Fruit fly (Drosophila melanogaster) whole organism, prepupa: ENCODE results near the gene mip130.

Experiments
- Blimp-1 ChIP-seq: fragments of 200-800 bp; sonication (Bioruptor generic); optimal IDR thresholded peaks from 3 replicates; lab custom pipeline; 2017; ENCODE audit warnings: missing biosample characterization, missing genetic modification characterization, mild to moderate bottlenecking, moderate library complexity, missing genetic modification reagents
- CG11902 ChIP-seq: fragments of 200-800 bp; sonication (Bioruptor generic); optimal IDR thresholded peaks from 3 replicates; lab custom pipeline; 2016; ENCODE audit warnings: missing biosample characterization, missing genetic modification characterization
- CG15336 ChIP-seq: fragments of 200-800 bp; sonication (Bioruptor generic); IDR thresholded peaks from 2 replicates; pipeline ENCODE4 v1.3.6; 2022; ENCODE audit warnings: missing biosample characterization, missing genetic modification characterization
- CG1621 ChIP-seq: fragments of 200-800 bp; sonication (Bioruptor generic); optimal IDR thresholded peaks from 3 replicates; lab custom pipeline; 2018; ENCODE audit warnings: missing biosample characterization, mild to moderate bottlenecking, missing genetic modification characterization
- CG3032 ChIP-seq: fragments of 200-800 bp; optimal IDR thresholded peaks from 2 replicates; lab custom pipeline; 2019; ENCODE audit warnings: missing biosample characterization, mild to moderate bottlenecking, missing genetic modification characterization, moderate library complexity
- CG31627 ChIP-seq: fragments of 200-800 bp; sonication (Bioruptor generic); optimal IDR thresholded peaks from 3 replicates; lab custom pipeline; 2016; ENCODE audit warnings: missing biosample characterization, missing genetic modification characterization
- CG32006 ChIP-seq: fragments of 200-800 bp; sonication (Bioruptor generic); optimal IDR thresholded peaks from 3 replicates; lab custom pipeline; 2017; ENCODE audit warnings: missing biosample characterization, mild to moderate bottlenecking, missing genetic modification characterization
- CG34406 ChIP-seq: fragments of 200-800 bp; sonication (Bioruptor generic); optimal IDR thresholded peaks from 3 replicates; lab custom pipeline; 2016; ENCODE audit warnings: missing biosample characterization, missing genetic modification characterization
- CG6163 ChIP-seq: fragments of 200-800 bp; sonication (Bioruptor generic); IDR thresholded peaks from 3 replicates; pipeline ENCODE4 v1.3.6; 2022; ENCODE audit warnings: missing biosample characterization, missing genetic modification characterization
- CG6808 ChIP-seq: fragments of 200-800 bp; sonication (Bioruptor generic); optimal IDR thresholded peaks from 3 replicates; lab custom pipeline; 2017; ENCODE audit warnings: missing biosample characterization, missing genetic modification characterization, mild to moderate bottlenecking, moderate library complexity, missing genetic modification reagents
- CG7368 ChIP-seq: fragments of 200-800 bp; sonication (Bioruptor generic); optimal IDR thresholded peaks from 3 replicates; lab custom pipeline; 2016; ENCODE audit warnings: missing biosample characterization, missing genetic modification characterization
- Eip75B ChIP-seq: fragments of 200-800 bp; sonication (Bioruptor generic); optimal IDR thresholded peaks from 3 replicates; lab custom pipeline; 2016; ENCODE audit warnings: missing biosample characterization, missing genetic modification characterization
- Eip78C ChIP-seq: fragments of 200-800 bp; sonication (Bioruptor generic); peaks from one replicate; lab custom pipeline; 2016; ENCODE audit warnings: missing biosample characterization, missing genetic modification characterization
- Eip93F ChIP-seq: fragments of 200-800 bp; sonication (Bioruptor generic); optimal IDR thresholded peaks from 2 replicates; lab custom pipeline; 2016; ENCODE audit warnings: missing biosample characterization, mild to moderate bottlenecking, missing genetic modification characterization
- Gug ChIP-seq: fragments of 200-800 bp; sonication (Bioruptor generic); IDR thresholded peaks from 2 replicates; pipeline ENCODE4 v1.3.6; 2022; ENCODE audit warnings: missing biosample characterization, missing genetic modification characterization
- Hr38 ChIP-seq: sonication (Bioruptor generic); optimal IDR thresholded peaks from 2 replicates; lab custom pipeline; 2016; ENCODE audit warnings: missing biosample characterization, missing genetic modification characterization
- Hr39 ChIP-seq: fragments of 200-800 bp; sonication (Bioruptor generic); optimal IDR thresholded peaks from 2 replicates; lab custom pipeline; 2016; ENCODE audit warnings: missing biosample characterization, missing genetic modification characterization
- Hr4 ChIP-seq: fragments of 200-800 bp; sonication (Bioruptor generic); optimal IDR thresholded peaks from 3 replicates; lab custom pipeline; 2016; ENCODE audit warnings: missing biosample characterization, missing genetic modification characterization
- Lpt ChIP-seq: fragments of 200-800 bp; sonication (Bioruptor generic); optimal IDR thresholded peaks from 3 replicates; lab custom pipeline; 2016; ENCODE audit warnings: missing biosample characterization, missing genetic modification characterization
- Met ChIP-seq: fragments of 200-800 bp; sonication (Bioruptor generic); optimal IDR thresholded peaks from 3 replicates; lab custom pipeline; 2016; ENCODE audit warnings: missing biosample characterization, missing genetic modification characterization
- OdsH ChIP-seq: fragments of 200-800 bp; sonication (Bioruptor generic); optimal IDR thresholded peaks from 3 replicates; lab custom pipeline; 2016; ENCODE audit warnings: missing biosample characterization, missing genetic modification characterization
- Smox ChIP-seq: fragments of 200-800 bp; sonication (Bioruptor generic); optimal IDR thresholded peaks from 3 replicates; lab custom pipeline; 2016; ENCODE audit warnings: missing biosample characterization, missing genetic modification characterization
- Sox102F ChIP-seq: fragments of 200-800 bp; sonication (Bioruptor generic); optimal IDR thresholded peaks from 2 replicates; lab custom pipeline; 2016; ENCODE audit warnings: missing biosample characterization, mild to moderate bottlenecking, missing genetic modification characterization
- Sox14 ChIP-seq: fragments of 200-800 bp; sonication (Bioruptor generic); optimal IDR thresholded peaks from 3 replicates; lab custom pipeline; 2016; ENCODE audit warnings: missing biosample characterization, missing genetic modification characterization
- Sox15 ChIP-seq: fragments of 200-800 bp; sonication (Bioruptor generic); optimal IDR thresholded peaks from 3 replicates; lab custom pipeline; 2016; ENCODE audit warnings: missing biosample characterization, missing genetic modification characterization
- achi ChIP-seq: fragments of 200-800 bp; sonication (Bioruptor generic); optimal IDR thresholded peaks from 3 replicates; lab custom pipeline; 2016; ENCODE audit warnings: missing biosample characterization, missing genetic modification characterization
- acj6 ChIP-seq: fragments of 200-800 bp; sonication (Bioruptor generic); optimal IDR thresholded peaks from 3 replicates; lab custom pipeline; 2016; ENCODE audit warnings: missing biosample characterization, missing genetic modification characterization
- dac ChIP-seq: fragments of 200-800 bp; sonication (Bioruptor generic); optimal IDR thresholded peaks from 2 replicates; lab custom pipeline; 2017; ENCODE audit warnings: missing biosample characterization, mild to moderate bottlenecking, missing genetic modification characterization
- dsx ChIP-seq: fragments of 200-800 bp; optimal IDR thresholded peaks from 3 replicates; lab custom pipeline; 2019; ENCODE audit warnings: missing biosample characterization, mild to moderate bottlenecking, missing genetic modification characterization, moderate library complexity; ENCODE audit not compliant: poor library complexity, severe bottlenecking
- eg ChIP-seq: fragments of 200-800 bp; sonication (Bioruptor generic); IDR thresholded peaks from 3 replicates; pipeline ENCODE4 v1.3.6; 2022; ENCODE audit warnings: missing biosample characterization, missing genetic modification characterization
- esn ChIP-seq: fragments of 200-800 bp; sonication (Bioruptor generic); optimal IDR thresholded peaks from 2 replicates; lab custom pipeline; 2016; ENCODE audit warnings: missing biosample characterization, mild to moderate bottlenecking, missing genetic modification characterization, moderate library complexity
- fd85E ChIP-seq: fragments of 200-800 bp; sonication (Bioruptor generic); optimal IDR thresholded peaks from 3 replicates; lab custom pipeline; 2016; ENCODE audit warnings: missing biosample characterization, missing genetic modification characterization
- net ChIP-seq: fragments of 200-800 bp; sonication (Bioruptor generic); optimal IDR thresholded peaks from 3 replicates; lab custom pipeline; 2016; ENCODE audit warnings: missing biosample characterization, missing genetic modification characterization
- pdm3 ChIP-seq: fragments of 200-800 bp; sonication (Bioruptor generic); optimal IDR thresholded peaks from 3 replicates; lab custom pipeline; 2016; ENCODE audit warnings: missing biosample characterization, missing genetic modification characterization
- spab ChIP-seq: fragments of 200-800 bp; sonication (Bioruptor generic); optimal IDR thresholded peaks from 2 replicates; lab custom pipeline; 2017; ENCODE audit warnings: missing biosample characterization, mild to moderate bottlenecking, missing genetic modification characterization, missing genetic modification reagents
- ss ChIP-seq, 2 experiments: fragments of 200-800 bp; sonication (Bioruptor generic); optimal IDR thresholded peaks; 2 replicates in 1 of 2; 3 replicates in 1 of 2; lab custom pipeline; 2017 to 2018; ENCODE audit warnings: mild to moderate bottlenecking in 2 of 2, missing biosample characterization in 2 of 2, missing genetic modification characterization in 2 of 2, moderate library complexity in 1 of 2
- svp ChIP-seq: fragments of 200-800 bp; sonication (Bioruptor generic); peaks from one replicate; lab custom pipeline; 2016; ENCODE audit warnings: missing biosample characterization, missing genetic modification characterization
- topi ChIP-seq: fragments of 200-800 bp; sonication (Bioruptor generic); optimal IDR thresholded peaks from 3 replicates; lab custom pipeline; 2016; ENCODE audit warnings: missing biosample characterization, missing genetic modification characterization
- vri ChIP-seq: fragments of 200-800 bp; sonication (Bioruptor generic); optimal IDR thresholded peaks from 3 replicates; lab custom pipeline; 2016; ENCODE audit warnings: missing biosample characterization, mild to moderate bottlenecking, missing genetic modification characterization

mip130 gene

DNA sequence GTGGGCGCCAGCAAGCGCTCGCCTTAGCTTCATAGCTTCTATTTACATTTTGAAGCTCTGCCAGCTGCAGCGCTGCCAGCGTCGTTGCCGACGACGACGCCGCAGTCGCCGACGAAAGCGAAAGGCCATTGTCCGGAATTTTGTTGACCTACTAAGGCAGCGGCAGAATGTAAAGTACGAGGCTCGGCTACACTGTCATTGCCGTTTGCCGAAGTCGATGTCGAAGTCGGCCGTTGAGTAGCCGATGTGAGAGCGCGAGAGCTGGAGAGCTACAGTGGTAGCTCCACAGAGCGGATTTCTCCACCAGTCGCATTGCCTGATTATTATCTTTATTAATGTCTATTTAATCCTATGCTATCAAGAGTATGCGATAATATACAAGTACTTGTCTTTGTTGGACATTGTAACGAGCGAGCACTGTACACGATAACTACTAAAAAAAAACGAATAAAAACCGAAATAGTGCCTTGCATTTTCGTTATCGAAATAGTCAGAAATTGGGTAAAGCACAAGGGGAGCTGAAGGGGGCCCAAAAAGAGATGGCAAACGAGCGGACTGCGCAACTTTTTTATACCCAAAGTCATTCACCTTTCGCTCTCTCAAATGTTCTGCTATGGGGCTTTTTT lies 55.7 kb downstream of the mip130 start (continued):
- TF ChIP-seq spab (GFP tag; lab: Kevin White, UChicago) (peak; percentile 38), pdm3 (GFP tag; lab: Kevin White, UChicago) (peak; percentile 92), svp (peak; percentile 91), CG11902 (GFP tag; lab: Kevin White, UChicago) (peak; percentile 88), Lpt (GFP tag; lab: Kevin White, UChicago) (peak; percentile 90), OdsH (peak; percentile 91), Hr4 (GFP tag; lab: Kevin White, UChicago) (peak; percentile 94), CG7368 (GFP tag; lab: Kevin White, UChicago) (peak; percentile 84), dac (GFP tag; lab: Kevin White, UChicago) (peak; percentile 82), Gug (GFP tag; lab: Robert Waterston, UW) (peak; percentile 93), Hr39 (GFP tag; lab: Kevin White, UChicago) (peak; percentile 82), esn (GFP tag; lab: Kevin White, UChicago) (peak; percentile 82), CG1621 (peak; percentile 27)

DNA sequence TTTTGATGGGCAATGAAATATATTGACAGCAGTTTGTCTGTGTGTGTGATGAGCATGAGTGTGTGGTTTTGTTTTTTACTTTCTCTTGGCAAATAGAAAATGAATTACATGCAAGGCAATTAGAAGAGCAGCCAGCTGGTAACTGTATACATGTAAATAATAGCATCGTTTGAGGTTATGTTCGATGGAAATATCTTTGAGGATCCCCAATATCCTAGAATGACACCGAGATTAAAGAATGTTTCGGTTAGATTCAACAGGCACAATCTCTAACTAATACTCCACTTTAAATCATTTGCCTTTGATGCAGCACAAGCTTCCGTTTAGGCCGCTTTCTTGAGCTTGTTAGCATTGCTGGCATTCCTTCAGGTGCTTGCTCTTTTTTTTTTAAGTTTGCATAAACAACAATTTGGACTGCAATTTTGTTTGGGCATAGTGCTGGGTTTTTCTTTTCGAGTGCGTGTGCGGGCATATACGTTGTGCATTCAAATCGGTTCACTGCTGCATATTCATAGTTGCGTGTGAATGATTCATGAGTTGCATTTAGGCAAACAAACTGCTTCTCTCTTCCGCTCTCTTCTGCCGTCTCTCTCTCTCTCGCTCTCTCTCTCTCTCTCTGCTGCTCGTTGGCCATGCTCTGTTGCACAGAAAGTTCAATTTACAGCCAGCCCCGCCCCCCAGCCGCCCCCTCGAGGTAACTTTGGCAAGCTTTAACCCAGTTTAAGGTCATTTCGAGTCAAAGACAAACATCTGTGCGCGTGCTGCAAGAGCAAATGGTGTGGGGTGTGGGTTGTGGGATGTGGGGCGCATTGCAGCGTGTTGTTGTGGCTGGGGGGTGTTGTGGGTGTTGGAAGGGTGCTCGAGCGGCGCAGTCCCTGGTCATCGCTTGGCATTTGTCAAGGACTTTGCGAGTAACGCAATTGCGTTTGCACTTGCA lies 56.6 kb downstream of the mip130 start:
- peak; percentile 31; the same call in 1 of the 2 replicates for TF ChIP-seq CG15336 (GFP tag; lab: Robert Waterston, UW)
- peak in 1 of 2 experiments; percentile 1 for TF ChIP-seq ss (GFP tag; optimal IDR thresholded peaks at IDR 0.05; lab: Kevin White, UChicago)
- no peak for TF ChIP-seq esn (GFP tag; lab: Kevin White, UChicago)

- TF ChIP-seq CG15336 (GFP tag; lab: Robert Waterston, UW) (no peak), vri (peak; percentile 21), CG31627 (GFP tag; lab: Kevin White, UChicago) (no peak), Smox (GFP tag; lab: Kevin White, UChicago) (no peak), svp (peak; percentile 79), topi (GFP tag; lab: Kevin White, UChicago) (no peak), Hr38 (GFP tag; lab: Kevin White, UChicago) (no peak), Sox102F (no peak), Eip93F (GFP tag; lab: Kevin White, UChicago) (peak; percentile 57), Hr39 (GFP tag; lab: Kevin White, UChicago) (no peak), pdm3 (GFP tag; lab: Kevin White, UChicago) (no peak), achi (GFP tag; lab: Kevin White, UChicago) (no peak)
- TF ChIP-seq, all 60 proteins: peak for 3
Observed at dm6 chrX:1965512-1965911, 57.5 kb downstream of the mip130 start.

- peak; percentile 56 for TF ChIP-seq CG32006 (GFP tag; lab: Kevin White, UChicago)
- no peak for TF ChIP-seq Sox102F
- TF ChIP-seq Sox15, result no peak
- no peak for TF ChIP-seq Smox (GFP tag; lab: Kevin White, UChicago)
- TF ChIP-seq CG34406 (GFP tag; lab: Kevin White, UChicago), result no peak
- no peak for TF ChIP-seq CG11902 (GFP tag; lab: Kevin White, UChicago)
- no peak for TF ChIP-seq Hr39 (GFP tag; lab: Kevin White, UChicago)
- TF ChIP-seq fd85E (GFP tag; lab: Kevin White, UChicago), result no peak
- no peak for TF ChIP-seq CG3032
- TF ChIP-seq Eip93F (GFP tag; lab: Kevin White, UChicago), result no peak
- no peak for TF ChIP-seq dsx (GFP tag; lab: Kevin White, UChicago)
- no peak for TF ChIP-seq vri
- peak; percentile 41 for TF ChIP-seq Sox14 (GFP tag; lab: Kevin White, UChicago)
- TF ChIP-seq acj6 (GFP tag; lab: Kevin White, UChicago), result no peak
- peak; percentile 69 for TF ChIP-seq CG15336 (GFP tag; lab: Robert Waterston, UW)
- no peak for TF ChIP-seq Eip75B (GFP tag; lab: Kevin White, UChicago)
- peak; percentile 87 for TF ChIP-seq eg (GFP tag; lab: Robert Waterston, UW)
- no peak for TF ChIP-seq Met (GFP tag; lab: Kevin White, UChicago)
- TF ChIP-seq esn (GFP tag; lab: Kevin White, UChicago), result no peak
- TF ChIP-seq net (GFP tag; lab: Kevin White, UChicago), result peak; percentile 14
- TF ChIP-seq CG6163, result peak; percentile 72
- no peak for TF ChIP-seq topi (GFP tag; lab: Kevin White, UChicago)
- TF ChIP-seq Hr38 (GFP tag; lab: Kevin White, UChicago), result no peak
- peak; percentile 68 for TF ChIP-seq Eip78C
- peak; percentile 25 for TF ChIP-seq CG6808 (GFP tag; lab: Kevin White, UChicago)
- TF ChIP-seq Blimp-1 (GFP tag; lab: Kevin White, UChicago), result peak; percentile 20
Observed at dm6 chrX:1965979-1966778, 58.1 kb downstream of the mip130 start.
